Worm (Caenorhabditis elegans) whole organism, young adult: ENCODE measurements around the gene sul-3.

ENCODE experiments used
- F52B5.7 ChIP-seq: sonication (generic microtip); optimal IDR thresholded peaks from 2 replicates; lab custom pipeline; 2016; ENCODE audit warnings: mild to moderate bottlenecking, missing genetic modification characterization, missing compliant biosample characterization
- Y56A3A.18 ChIP-seq: fragments of 200-800 bp; sonication (Bioruptor generic); IDR thresholded peaks from 2 replicates; pipeline ENCODE4 v1.3.6; 2022; ENCODE audit warnings: missing genetic modification reagents, missing genetic modification characterization, missing compliant biosample characterization
- hsf-1 ChIP-seq: fragments of 200-800 bp; sonication (Bioruptor generic); IDR thresholded peaks from 2 replicates; pipeline ENCODE4 v1.3.6; 2022; ENCODE audit warnings: missing genetic modification reagents, missing genetic modification characterization, missing compliant biosample characterization
- lsl-1 ChIP-seq: fragments of 200-800 bp; sonication (Bioruptor generic); optimal IDR thresholded peaks from 2 replicates; lab custom pipeline; 2018; ENCODE audit warnings: mild to moderate bottlenecking, missing genetic modification characterization, moderate library complexity, missing compliant biosample characterization
- sea-2 ChIP-seq: fragments of 200-800 bp; sonication (Bioruptor generic); IDR thresholded peaks from 2 replicates; pipeline ENCODE4 v1.3.6; 2022; ENCODE audit warnings: missing genetic modification characterization, missing compliant biosample characterization
- unc-130 ChIP-seq: sonication (generic microtip); optimal IDR thresholded peaks from 2 replicates; lab custom pipeline; 2016; ENCODE audit warnings: missing genetic modification reagents, missing genetic modification characterization, missing compliant biosample characterization

DNA sequence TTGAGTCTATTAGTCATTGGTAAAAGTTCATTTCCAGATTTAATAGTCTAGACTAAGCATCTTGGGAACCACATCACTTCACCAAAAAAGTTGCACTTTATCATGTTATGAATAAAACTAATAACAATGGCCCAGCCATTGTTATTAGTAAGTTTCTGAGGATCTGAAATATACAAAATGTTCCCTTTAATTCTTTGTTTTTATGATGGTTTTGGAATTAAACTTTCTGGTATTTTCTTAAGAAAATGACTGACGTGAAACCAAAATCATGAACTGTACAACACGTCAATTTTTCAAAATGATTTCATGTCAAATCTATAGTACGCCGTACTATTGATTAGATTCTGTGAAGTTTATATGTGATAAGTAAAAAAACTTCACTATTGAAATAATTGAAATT, 6.0 kb upstream of the sul-3 start:
- TF ChIP-seq hsf-1 (GFP tag; lab: Robert Waterston, UW): no peak
- TF ChIP-seq unc-130 (GFP tag; lab: Kevin White, UChicago): no peak
- TF ChIP-seq lsl-1 (GFP tag; lab: Kevin White, UChicago): no peak
- TF ChIP-seq sea-2 (GFP tag; lab: Robert Waterston, UW): no peak
- TF ChIP-seq Y56A3A.18 (GFP tag; lab: Robert Waterston, UW): no peak
- TF ChIP-seq F52B5.7 (tag; lab: Kevin White, UChicago): no peak
